Worm (Caenorhabditis elegans) whole organism, mixed stage, embryonic: ENCODE data around the gene T03D8.6.

Experiments used
- M03D4.4 ChIP-seq: sonication (generic microtip); optimal IDR thresholded peaks from 2 replicates; lab custom pipeline; 2017; ENCODE audit warnings: mild to moderate bottlenecking, missing genetic modification characterization, missing compliant biosample characterization
- bed-3 ChIP-seq: fragments of 200-800 bp; sonication (Bioruptor generic); optimal IDR thresholded peaks from 3 replicates; lab custom pipeline; 2018; ENCODE audit warnings: mild to moderate bottlenecking, missing genetic modification characterization, moderate library complexity, missing compliant biosample characterization
- blmp-1 ChIP-seq: fragments of 150-350 bp; optimal IDR thresholded peaks from 2 replicates; lab custom pipeline; 2014; ENCODE audit warnings: missing biosample characterization, missing genetic modification characterization
- ceh-39 ChIP-seq: fragments of 150-350 bp; optimal IDR thresholded peaks from 2 replicates; lab custom pipeline; 2014; ENCODE audit warnings: missing biosample characterization, missing genetic modification characterization
- ceh-43 ChIP-seq: fragments of 200-800 bp; sonication (Bioruptor generic); optimal IDR thresholded peaks from 2 replicates; lab custom pipeline; 2018; ENCODE audit warnings: mild to moderate bottlenecking, missing genetic modification characterization, moderate library complexity, missing compliant biosample characterization
- ceh-83 ChIP-seq: fragments of 200-800 bp; sonication (Bioruptor generic); optimal IDR thresholded peaks from 2 replicates; lab custom pipeline; 2018; ENCODE audit warnings: mild to moderate bottlenecking, missing genetic modification characterization, missing compliant biosample characterization
- ces-1 ChIP-seq: fragments of 150-350 bp; optimal IDR thresholded peaks from 2 replicates; lab custom pipeline; 2014; ENCODE audit warnings: missing biosample characterization, missing genetic modification reagents, missing genetic modification characterization
- cnd-1 ChIP-seq: fragments of 200-800 bp; sonication (Bioruptor generic); optimal IDR thresholded peaks from 2 replicates; lab custom pipeline; 2018; ENCODE audit warnings: mild to moderate bottlenecking, missing genetic modification characterization, missing compliant biosample characterization
- drap-1 ChIP-seq: fragments of 200-800 bp; sonication (Bioruptor generic); optimal IDR thresholded peaks from 3 replicates; lab custom pipeline; 2018; ENCODE audit warnings: mild to moderate bottlenecking, missing genetic modification characterization, missing compliant biosample characterization
- elt-1 ChIP-seq: sonication (generic microtip); optimal IDR thresholded peaks from 2 replicates; lab custom pipeline; 2017; ENCODE audit warnings: missing genetic modification characterization, mild to moderate bottlenecking, missing compliant biosample characterization, antibody characterized with exemption, moderate library complexity, borderline replicate concordance; ENCODE audit not compliant: insufficient read depth
- elt-3 ChIP-seq: fragments of 150-350 bp; optimal IDR thresholded peaks from 2 replicates; lab custom pipeline; 2014; ENCODE audit warnings: missing biosample characterization, missing genetic modification characterization
- flh-1 ChIP-seq: fragments of 200-800 bp; sonication (Bioruptor generic); optimal IDR thresholded peaks from 2 replicates; lab custom pipeline; 2018; ENCODE audit warnings: mild to moderate bottlenecking, missing genetic modification characterization, moderate library complexity, missing compliant biosample characterization
- ham-2 ChIP-seq: fragments of 200-800 bp; sonication (Bioruptor generic); optimal IDR thresholded peaks from 2 replicates; lab custom pipeline; 2018; ENCODE audit warnings: mild to moderate bottlenecking, missing genetic modification characterization, missing compliant biosample characterization
- hlh-1 ChIP-seq: fragments of 150-350 bp; optimal IDR thresholded peaks from 2 replicates; lab custom pipeline; 2014; ENCODE audit warnings: missing biosample characterization, missing genetic modification reagents, missing genetic modification characterization
- lin-13 ChIP-seq: fragments of 150-350 bp; optimal IDR thresholded peaks from 2 replicates; lab custom pipeline; 2014; ENCODE audit warnings: missing biosample characterization, missing genetic modification characterization
- lin-32 ChIP-seq: fragments of 200-800 bp; sonication (Bioruptor generic); optimal IDR thresholded peaks from 2 replicates; lab custom pipeline; 2018; ENCODE audit warnings: mild to moderate bottlenecking, missing genetic modification characterization, missing compliant biosample characterization
- lsy-2 ChIP-seq: fragments of 150-350 bp; optimal IDR thresholded peaks from 2 replicates; lab custom pipeline; 2014; ENCODE audit warnings: missing biosample characterization, missing genetic modification characterization
- mab-5 ChIP-seq: fragments of 150-350 bp; optimal IDR thresholded peaks from 2 replicates; lab custom pipeline; 2014; ENCODE audit warnings: missing biosample characterization, missing genetic modification characterization
- mep-1 ChIP-seq: fragments of 150-350 bp; optimal IDR thresholded peaks from 2 replicates; lab custom pipeline; 2017; ENCODE audit warnings: missing biosample characterization, missing genetic modification reagents, missing genetic modification characterization, inconsistent platforms
- mls-2 ChIP-seq: sonication (generic microtip); optimal IDR thresholded peaks from 2 replicates; lab custom pipeline; 2016; ENCODE audit warnings: mild to moderate bottlenecking, missing genetic modification characterization, moderate library complexity, missing compliant biosample characterization
- nhr-12 ChIP-seq: fragments of 150-350 bp; optimal IDR thresholded peaks from 2 replicates; lab custom pipeline; 2014; ENCODE audit warnings: missing biosample characterization, missing genetic modification characterization
- nhr-2 ChIP-seq: fragments of 150-350 bp; optimal IDR thresholded peaks from 2 replicates; lab custom pipeline; 2014; ENCODE audit warnings: missing biosample characterization, missing genetic modification characterization
- nhr-237 ChIP-seq: fragments of 150-350 bp; optimal IDR thresholded peaks from 2 replicates; lab custom pipeline; 2014; ENCODE audit warnings: missing biosample characterization, missing genetic modification characterization
- nhr-28 ChIP-seq: fragments of 150-350 bp; optimal IDR thresholded peaks from 2 replicates; lab custom pipeline; 2014; ENCODE audit warnings: missing biosample characterization, missing genetic modification characterization
- nhr-76 ChIP-seq: sonication (generic microtip); optimal IDR thresholded peaks from 2 replicates; lab custom pipeline; 2017; ENCODE audit warnings: missing biosample characterization, missing genetic modification characterization
- sem-2 ChIP-seq: fragments of 200-800 bp; sonication (Bioruptor generic); optimal IDR thresholded peaks from 2 replicates; lab custom pipeline; 2018; ENCODE audit warnings: mild to moderate bottlenecking, missing genetic modification characterization, missing compliant biosample characterization
- snpc-4 ChIP-seq: fragments of 150-350 bp; optimal IDR thresholded peaks from 2 replicates; lab custom pipeline; 2014; ENCODE audit warnings: missing biosample characterization, missing genetic modification characterization
- sptf-1 ChIP-seq: sonication (generic microtip); optimal IDR thresholded peaks from 2 replicates; lab custom pipeline; 2017; ENCODE audit warnings: mild to moderate bottlenecking, missing genetic modification characterization, moderate library complexity, missing compliant biosample characterization
- tbx-8 ChIP-seq: fragments of 200-800 bp; sonication (Bioruptor generic); optimal IDR thresholded peaks from 2 replicates; lab custom pipeline; 2018; ENCODE audit warnings: mild to moderate bottlenecking, missing genetic modification characterization, moderate library complexity, missing compliant biosample characterization
- unc-120 ChIP-seq: sonication (generic microtip); optimal IDR thresholded peaks from 2 replicates; lab custom pipeline; 2017; ENCODE audit warnings: missing genetic modification characterization, missing compliant biosample characterization; ENCODE audit not compliant: poor library complexity, severe bottlenecking
- unc-39 ChIP-seq: fragments of 150-350 bp; optimal IDR thresholded peaks from 2 replicates; lab custom pipeline; 2014; ENCODE audit warnings: missing biosample characterization, missing genetic modification characterization
- unc-62 ChIP-seq: fragments of 150-350 bp; optimal IDR thresholded peaks from 2 replicates; lab custom pipeline; 2014; ENCODE audit warnings: missing biosample characterization, missing genetic modification reagents, missing genetic modification characterization
- zip-8 ChIP-seq: fragments of 150-350 bp; optimal IDR thresholded peaks from 2 replicates; lab custom pipeline; 2014; ENCODE audit warnings: missing biosample characterization, missing genetic modification characterization

The T03D8.6 gene

ce11 chrV:20820033-20820432 lies at the start of gene T03D8.6:
T03D8.6 (minus strand) TSS chrV:20820330.
- TF ChIP-seq cnd-1 (no peak), elt-1 (tag; lab: Kevin White, UChicago) (no peak), ces-1 (GFP tag; lab: Kevin White, UChicago) (peak; percentile 19), blmp-1 (peak; percentile 79)
- TF ChIP-seq, all 35 proteins: peak for 2

- TF ChIP-seq ham-2 (GFP tag; lab: Kevin White, UChicago), result no peak
- no peak for TF ChIP-seq blmp-1
- TF ChIP-seq sem-2 (GFP tag; lab: Kevin White, UChicago), result no peak
- TF ChIP-seq unc-62 (GFP tag; lab: Kevin White, UChicago), result no peak
- TF ChIP-seq ceh-43 (GFP tag; lab: Kevin White, UChicago), result no peak
- no peak for TF ChIP-seq zip-8
- no peak for TF ChIP-seq drap-1 (GFP tag; lab: Kevin White, UChicago)
- TF ChIP-seq tbx-8 (GFP tag; lab: Kevin White, UChicago), result no peak
- no peak for TF ChIP-seq ces-1 (GFP tag; lab: Kevin White, UChicago)
- TF ChIP-seq nhr-76, result no peak
- no peak for TF ChIP-seq lin-32 (GFP tag; lab: Kevin White, UChicago)
- TF ChIP-seq flh-1 (GFP tag; lab: Kevin White, UChicago), result no peak
- TF ChIP-seq bed-3 (GFP tag; lab: Kevin White, UChicago), result no peak
- TF ChIP-seq nhr-28, result no peak
- TF ChIP-seq M03D4.4 (tag; lab: Kevin White, UChicago), result no peak
- TF ChIP-seq sptf-1 (tag; lab: Kevin White, UChicago), result no peak
- no peak for TF ChIP-seq mls-2 (tag; lab: Kevin White, UChicago)
- TF ChIP-seq mab-5 (tag; lab: Kevin White, UChicago), result no peak
- no peak for TF ChIP-seq unc-120 (tag; lab: Kevin White, UChicago)
These were observed 48.2 kb upstream of the T03D8.6 start, which contains the start of gene F31D4.8 for ce11 chrV:20868329-20868728. F31D4.8 (minus strand) TSS chrV:20868429.

- TF ChIP-seq elt-3 (tag; lab: Kevin White, UChicago) (no peak), nhr-12 (tag; lab: Kevin White, UChicago) (no peak), snpc-4 (no peak), lin-32 (GFP tag; lab: Kevin White, UChicago) (no peak), mls-2 (tag; lab: Kevin White, UChicago) (no peak), blmp-1 (no peak), unc-62 (GFP tag; lab: Kevin White, UChicago) (no peak), nhr-2 (tag; lab: Kevin White, UChicago) (no peak), ceh-39 (tag; lab: Kevin White, UChicago) (no peak), unc-120 (tag; lab: Kevin White, UChicago) (no peak), hlh-1 (tag; lab: Kevin White, UChicago) (no peak), drap-1 (GFP tag; lab: Kevin White, UChicago) (no peak)
These were observed 46.3 kb upstream of the T03D8.6 start for ce11 chrV:20866406-20866805.

ce11 chrV:20862681-20863080 lies 42.6 kb upstream of the T03D8.6 start, which contains the start of gene twk-35:
twk-35 (plus strand) TSS chrV:20862981.
- TF ChIP-seq nhr-2 (tag; lab: Kevin White, UChicago) (no peak), nhr-12 (tag; lab: Kevin White, UChicago) (no peak), sem-2 (GFP tag; lab: Kevin White, UChicago) (no peak), hlh-1 (tag; lab: Kevin White, UChicago) (no peak), unc-39 (tag; lab: Kevin White, UChicago) (no peak), flh-1 (GFP tag; lab: Kevin White, UChicago) (no peak), tbx-8 (GFP tag; lab: Kevin White, UChicago) (no peak), lin-32 (GFP tag; lab: Kevin White, UChicago) (no peak), nhr-28 (no peak), ceh-39 (tag; lab: Kevin White, UChicago) (no peak), bed-3 (GFP tag; lab: Kevin White, UChicago) (no peak), ham-2 (GFP tag; lab: Kevin White, UChicago) (no peak), elt-1 (tag; lab: Kevin White, UChicago) (no peak), ceh-83 (GFP tag; lab: Kevin White, UChicago) (no peak), mep-1 (tag; lab: Kevin White, UChicago) (no peak)

DNA sequence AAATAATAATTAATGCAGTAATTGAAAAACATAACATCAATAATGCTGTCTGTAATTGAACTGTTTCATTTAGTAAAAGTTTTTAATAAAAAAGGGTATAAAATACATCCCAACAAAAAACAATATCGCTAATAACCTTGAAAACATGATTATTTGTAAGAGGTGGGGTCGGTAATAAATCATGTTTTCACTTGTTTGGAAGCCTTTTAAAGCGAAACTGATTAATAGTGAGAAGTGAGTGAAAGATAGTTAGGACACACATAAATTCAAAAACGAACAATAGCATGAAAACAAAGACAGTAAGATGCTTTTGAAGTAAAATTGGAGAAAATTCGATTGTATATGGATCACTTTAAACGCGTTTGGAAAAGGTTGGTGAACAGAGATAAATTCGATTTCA lies 41.0 kb upstream of the T03D8.6 start, which contains the start of gene try-4:
Gene try-4 (minus strand): TSS at position 74 of the 400 bp plus-strand sequence.
- no peak for TF ChIP-seq nhr-237
- no peak for TF ChIP-seq flh-1 (GFP tag; lab: Kevin White, UChicago)
- no peak for TF ChIP-seq cnd-1
- TF ChIP-seq M03D4.4 (tag; lab: Kevin White, UChicago), result no peak
- TF ChIP-seq lsy-2, result no peak
- TF ChIP-seq blmp-1, result no peak
- TF ChIP-seq lin-13 (tag; lab: Kevin White, UChicago), result no peak
- TF ChIP-seq elt-1 (tag; lab: Kevin White, UChicago), result no peak
- no peak for TF ChIP-seq ham-2 (GFP tag; lab: Kevin White, UChicago)
- no peak for TF ChIP-seq ceh-83 (GFP tag; lab: Kevin White, UChicago)
- TF ChIP-seq sem-2 (GFP tag; lab: Kevin White, UChicago), result no peak
- TF ChIP-seq sptf-1 (tag; lab: Kevin White, UChicago), result no peak
- TF ChIP-seq snpc-4, result no peak
- TF ChIP-seq nhr-76, result no peak
- no peak for TF ChIP-seq unc-120 (tag; lab: Kevin White, UChicago)
- no peak for TF ChIP-seq zip-8
